Fruit fly (Drosophila melanogaster) whole organism, embryonic: ENCODE data around the gene CG42578.

Source experiments
- Abd-B ChIP-seq: fragments of 200-800 bp; sonication (Bioruptor generic); optimal IDR thresholded peaks from 2 replicates; lab custom pipeline; 2018; ENCODE audit warnings: missing biosample characterization, mild to moderate bottlenecking, missing genetic modification characterization, moderate library complexity
- Asciz ChIP-seq: fragments of 200-800 bp; sonication (Bioruptor generic); optimal IDR thresholded peaks from 2 replicates; lab custom pipeline; 2017; ENCODE audit warnings: missing biosample characterization, mild to moderate bottlenecking, missing genetic modification characterization, missing genetic modification reagents
- CG11398 ChIP-seq: fragments of 200-800 bp; sonication (Bioruptor generic); optimal IDR thresholded peaks from 2 replicates; lab custom pipeline; 2016; ENCODE audit warnings: missing biosample characterization, missing genetic modification characterization
- CG12659 ChIP-seq: fragments of 200-800 bp; sonication (Bioruptor generic); optimal IDR thresholded peaks from 3 replicates; lab custom pipeline; 2017; ENCODE audit warnings: mild to moderate bottlenecking, missing biosample characterization, missing genetic modification reagents, missing genetic modification characterization
- CG14710 ChIP-seq: fragments of 200-800 bp; sonication (Bioruptor generic); optimal IDR thresholded peaks from 3 replicates; lab custom pipeline; 2019; ENCODE audit warnings: missing biosample characterization, mild to moderate bottlenecking, missing genetic modification characterization, moderate library complexity
- CG14860 ChIP-seq: fragments of 200-800 bp; sonication (Bioruptor generic); IDR thresholded peaks from 3 replicates; pipeline ENCODE4 v1.3.6; 2022; ENCODE audit warnings: missing biosample characterization, missing genetic modification characterization; ENCODE audit not compliant: partially characterized antibody
- CG15269 ChIP-seq: fragments of 200-800 bp; sonication (Bioruptor generic); optimal IDR thresholded peaks from 2 replicates; lab custom pipeline; 2018; ENCODE audit warnings: missing biosample characterization, mild to moderate bottlenecking, missing genetic modification characterization, moderate library complexity
- CG15514 ChIP-seq: fragments of 200-800 bp; sonication (Bioruptor generic); optimal IDR thresholded peaks from 3 replicates; lab custom pipeline; 2017; ENCODE audit warnings: missing biosample characterization, missing genetic modification characterization, mild to moderate bottlenecking, moderate library complexity, missing genetic modification reagents
- CG16779 ChIP-seq: fragments of 200-800 bp; sonication (Bioruptor generic); IDR thresholded peaks from 2 replicates; pipeline ENCODE4 v1.3.6; 2022; ENCODE audit warnings: missing biosample characterization, missing genetic modification characterization
- CG17328 ChIP-seq: fragments of 200-800 bp; sonication (Bioruptor generic); IDR thresholded peaks from 2 replicates; pipeline ENCODE4 v1.3.6; 2022; ENCODE audit warnings: missing biosample characterization, missing genetic modification characterization
- CG2129 ChIP-seq: fragments of 200-800 bp; sonication (Bioruptor generic); IDR thresholded peaks from 2 replicates; pipeline ENCODE4 v1.3.6; 2022; ENCODE audit warnings: missing biosample characterization, missing genetic modification characterization; ENCODE audit not compliant: partially characterized antibody
- CG2199 ChIP-seq: fragments of 200-800 bp; sonication (Bioruptor generic); IDR thresholded peaks from 3 replicates; pipeline ENCODE4 v1.3.6; 2022; ENCODE audit warnings: missing biosample characterization, missing genetic modification characterization
- CG30431 ChIP-seq: fragments of 200-800 bp; sonication (Bioruptor generic); optimal IDR thresholded peaks from 2 replicates; lab custom pipeline; 2017; ENCODE audit warnings: missing biosample characterization, missing genetic modification characterization
- CG3163 ChIP-seq: fragments of 200-800 bp; sonication (Bioruptor generic); optimal IDR thresholded peaks from 3 replicates; lab custom pipeline; 2016; ENCODE audit warnings: missing biosample characterization, missing genetic modification characterization
- CG34376 ChIP-seq: fragments of 200-800 bp; sonication (Bioruptor generic); optimal IDR thresholded peaks from 2 replicates; lab custom pipeline; 2018; ENCODE audit warnings: missing biosample characterization, mild to moderate bottlenecking, missing genetic modification characterization
- CG4360 ChIP-seq: fragments of 200-800 bp; sonication (Bioruptor generic); IDR thresholded peaks from 2 replicates; pipeline ENCODE4 v1.3.6; 2022; ENCODE audit warnings: missing biosample characterization, missing genetic modification characterization
- CG7556 ChIP-seq: fragments of 200-800 bp; sonication (Bioruptor generic); optimal IDR thresholded peaks from 2 replicates; lab custom pipeline; 2017; ENCODE audit warnings: missing biosample characterization, mild to moderate bottlenecking, missing genetic modification characterization
- CG8089 ChIP-seq: fragments of 200-800 bp; sonication (Bioruptor generic); optimal IDR thresholded peaks from 3 replicates; lab custom pipeline; 2016; ENCODE audit warnings: missing biosample characterization, missing genetic modification characterization
- CG9215 ChIP-seq: fragments of 200-800 bp; sonication (Bioruptor generic); IDR thresholded peaks from 2 replicates; pipeline ENCODE4 v1.3.6; 2022; ENCODE audit warnings: missing biosample characterization, missing genetic modification characterization
- CHES-1-like ChIP-seq: fragments of 200-800 bp; sonication (Bioruptor generic); optimal IDR thresholded peaks from 2 replicates; lab custom pipeline; 2016; ENCODE audit warnings: missing biosample characterization, missing genetic modification characterization
- CrebB ChIP-seq: fragments of 200-800 bp; sonication (Bioruptor generic); optimal IDR thresholded peaks from 3 replicates; lab custom pipeline; 2018; ENCODE audit warnings: missing biosample characterization, mild to moderate bottlenecking, missing genetic modification characterization
- Fer3 ChIP-seq: fragments of 200-800 bp; sonication (Bioruptor generic); optimal IDR thresholded peaks from 2 replicates; lab custom pipeline; 2018; ENCODE audit warnings: missing biosample characterization, mild to moderate bottlenecking, missing genetic modification characterization, moderate library complexity
- Gug ChIP-seq: fragments of 200-800 bp; sonication (Bioruptor generic); IDR thresholded peaks from 4 replicates; pipeline ENCODE4 v1.3.6; 2022; ENCODE audit warnings: missing biosample characterization, missing genetic modification characterization
- HLHmδ ChIP-seq: fragments of 200-800 bp; sonication (Bioruptor generic); optimal IDR thresholded peaks from 2 replicates; lab custom pipeline; 2018; ENCODE audit warnings: missing biosample characterization, mild to moderate bottlenecking, missing genetic modification characterization, moderate library complexity
- Lim3 ChIP-seq: fragments of 200-800 bp; sonication (Bioruptor generic); IDR thresholded peaks from 2 replicates; pipeline ENCODE4 v1.3.6; 2022; ENCODE audit warnings: missing biosample characterization, missing genetic modification characterization
- MESR4 ChIP-seq: fragments of 200-800 bp; sonication (Bioruptor generic); optimal IDR thresholded peaks from 2 replicates; lab custom pipeline; 2018; ENCODE audit warnings: missing biosample characterization, mild to moderate bottlenecking, missing genetic modification characterization, moderate library complexity
- MTF-1 ChIP-seq: fragments of 200-800 bp; sonication (Bioruptor generic); optimal IDR thresholded peaks from 2 replicates; lab custom pipeline; 2018; ENCODE audit warnings: missing biosample characterization, mild to moderate bottlenecking, missing genetic modification characterization, borderline replicate concordance
- Meics ChIP-seq: fragments of 200-800 bp; sonication (Bioruptor generic); optimal IDR thresholded peaks from 2 replicates; lab custom pipeline; 2017; ENCODE audit warnings: missing biosample characterization, mild to moderate bottlenecking, missing genetic modification characterization
- Mes4 ChIP-seq: fragments of 200-800 bp; sonication (Bioruptor generic); optimal IDR thresholded peaks from 2 replicates; lab custom pipeline; 2016; ENCODE audit warnings: missing biosample characterization, missing genetic modification characterization
- NC2α ChIP-seq: fragments of 200-800 bp; sonication (Bioruptor generic); optimal IDR thresholded peaks from 2 replicates; lab custom pipeline; 2016; ENCODE audit warnings: missing biosample characterization, missing genetic modification characterization
- NFAT ChIP-seq: fragments of 200-800 bp; sonication (Bioruptor generic); IDR thresholded peaks from 2 replicates; pipeline ENCODE4 v1.3.6; 2022; ENCODE audit warnings: missing biosample characterization, missing genetic modification characterization
- Spps ChIP-seq: fragments of 200-800 bp; sonication (Bioruptor generic); optimal IDR thresholded peaks from 2 replicates; lab custom pipeline; 2018; ENCODE audit warnings: missing biosample characterization, mild to moderate bottlenecking, missing genetic modification characterization
- TFAM ChIP-seq: fragments of 200-800 bp; sonication (Bioruptor generic); optimal IDR thresholded peaks from 2 replicates; lab custom pipeline; 2017; ENCODE audit warnings: missing biosample characterization, missing genetic modification characterization, inconsistent platforms
- caup ChIP-seq: fragments of 200-800 bp; sonication (Bioruptor generic); optimal IDR thresholded peaks from 3 replicates; lab custom pipeline; 2017; ENCODE audit warnings: missing biosample characterization, mild to moderate bottlenecking, missing genetic modification characterization, moderate library complexity; ENCODE audit not compliant: severe bottlenecking
- danr ChIP-seq: fragments of 200-800 bp; sonication (Bioruptor generic); IDR thresholded peaks from 2 replicates; pipeline ENCODE4 v1.3.6; 2022; ENCODE audit warnings: missing biosample characterization, missing genetic modification characterization
- dati ChIP-seq: fragments of 200-800 bp; sonication (Bioruptor generic); IDR thresholded peaks from 2 replicates; pipeline ENCODE4 v1.3.6; 2022; ENCODE audit warnings: missing biosample characterization, missing genetic modification characterization
- dmrt99B ChIP-seq: fragments of 200-800 bp; sonication (Bioruptor generic); optimal IDR thresholded peaks from 2 replicates; lab custom pipeline; 2018; ENCODE audit warnings: missing biosample characterization, mild to moderate bottlenecking, missing genetic modification characterization, moderate library complexity
- dpn ChIP-seq, 2 experiments: fragments of 200-800 bp; sonication (Bioruptor generic); optimal IDR thresholded peaks; 3 replicates each; lab custom pipeline; 2016; ENCODE audit warnings: missing biosample characterization in 2 of 2, missing genetic modification characterization in 2 of 2
- dysf ChIP-seq: fragments of 200-800 bp; sonication (Bioruptor generic); IDR thresholded peaks from 3 replicates; pipeline ENCODE4 v1.3.6; 2022; ENCODE audit warnings: missing biosample characterization, missing genetic modification characterization
- fu2 ChIP-seq: fragments of 200-800 bp; sonication (Bioruptor generic); optimal IDR thresholded peaks from 2 replicates; lab custom pipeline; 2016; ENCODE audit warnings: missing biosample characterization, missing genetic modification characterization
- grau ChIP-seq: fragments of 200-800 bp; optimal IDR thresholded peaks from 3 replicates; lab custom pipeline; 2019; ENCODE audit warnings: missing biosample characterization, mild to moderate bottlenecking, missing genetic modification characterization, moderate library complexity
- kah ChIP-seq: fragments of 200-800 bp; sonication (Bioruptor generic); optimal IDR thresholded peaks from 2 replicates; lab custom pipeline; 2018; ENCODE audit warnings: missing biosample characterization, mild to moderate bottlenecking, missing genetic modification characterization
- ken ChIP-seq: fragments of 200-800 bp; sonication (Bioruptor generic); IDR thresholded peaks from 3 replicates; pipeline ENCODE4 v1.3.6; 2022; ENCODE audit warnings: missing biosample characterization, missing genetic modification characterization
- lmd ChIP-seq: fragments of 200-800 bp; sonication (Bioruptor generic); IDR thresholded peaks from 2 replicates; pipeline ENCODE4 v1.3.6; 2022; ENCODE audit warnings: missing biosample characterization, missing genetic modification characterization
- odd ChIP-seq: fragments of 200-800 bp; sonication (Bioruptor generic); optimal IDR thresholded peaks from 2 replicates; lab custom pipeline; 2017; ENCODE audit warnings: missing biosample characterization, mild to moderate bottlenecking, missing genetic modification characterization
- pnt ChIP-seq: fragments of 200-800 bp; sonication (Bioruptor generic); optimal IDR thresholded peaks from 3 replicates; lab custom pipeline; 2016; ENCODE audit warnings: missing biosample characterization, missing genetic modification characterization
- sisA ChIP-seq: fragments of 200-800 bp; sonication (Bioruptor generic); IDR thresholded peaks from 2 replicates; pipeline ENCODE4 v1.3.6; 2022; ENCODE audit warnings: missing biosample characterization, missing genetic modification characterization
- tna ChIP-seq: fragments of 200-800 bp; sonication (Bioruptor generic); IDR thresholded peaks from 2 replicates; pipeline ENCODE4 v1.3.6; 2022; ENCODE audit warnings: missing biosample characterization, missing genetic modification characterization; ENCODE audit not compliant: partially characterized antibody
- vvl ChIP-seq: fragments of 200-800 bp; sonication (Bioruptor generic); IDR thresholded peaks from 2 replicates; pipeline ENCODE4 v1.3.6; 2022; ENCODE audit warnings: missing biosample characterization, missing genetic modification characterization
- zfh1 ChIP-seq: fragments of 200-800 bp; sonication (Bioruptor generic); IDR thresholded peaks from 3 replicates; pipeline ENCODE4 v1.3.6; 2022; ENCODE audit warnings: missing biosample characterization, missing genetic modification characterization

CG42578 gene

DNA sequence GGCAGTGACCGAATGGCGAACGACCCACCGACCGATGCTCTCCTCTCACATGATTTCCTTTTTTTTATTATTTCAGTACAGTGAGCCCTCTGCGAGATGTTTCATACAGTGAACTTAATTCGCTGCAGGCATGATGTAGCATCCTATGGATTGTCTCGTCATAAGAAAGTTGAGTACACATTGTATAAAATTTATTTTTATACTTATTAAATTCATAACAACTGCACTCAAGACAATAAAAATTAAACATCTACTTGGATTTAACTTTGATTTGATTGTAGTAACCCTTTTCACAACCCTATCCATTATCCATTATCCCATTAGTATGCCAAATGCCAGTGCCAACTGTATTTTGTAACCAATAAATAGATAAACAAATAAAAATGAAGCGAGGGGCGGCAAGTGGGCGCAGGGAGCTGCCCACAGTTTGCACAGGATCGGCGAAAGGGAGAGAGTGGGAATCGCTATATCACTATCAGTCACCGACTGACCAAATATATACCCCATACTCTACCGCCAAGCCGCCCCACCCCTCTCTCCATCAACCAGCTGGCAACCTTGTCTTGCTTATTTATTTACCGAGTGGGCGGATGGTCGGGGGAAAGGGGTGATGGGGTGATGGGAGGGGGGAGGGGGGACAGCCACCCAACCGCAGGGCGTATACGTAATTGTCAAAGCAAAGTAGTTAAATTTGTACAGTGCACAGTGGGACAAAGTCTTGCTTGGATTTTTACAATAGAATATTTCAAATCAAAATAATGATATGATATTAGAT lies 36.8 kb downstream of the CG42578 start (continued):
- TF ChIP-seq Gug (GFP tag; lab: Robert Waterston, UW): 0 out of 4 replicates have a peak, but pooled peaks have one; percentile 15
- no peak for TF ChIP-seq CG2129 (GFP tag; lab: Robert Waterston, UW)
- TF ChIP-seq HLHmδ (GFP tag; lab: Kevin White, UChicago): no peak
- TF ChIP-seq vvl (GFP tag; lab: Robert Waterston, UW): no peak
- TF ChIP-seq CG14860 (GFP tag; lab: Robert Waterston, UW): no peak
- TF ChIP-seq CG11398 (GFP tag; lab: Kevin White, UChicago): no peak
- no peak for TF ChIP-seq MESR4 (GFP tag; lab: Kevin White, UChicago)
- no peak for TF ChIP-seq Lim3 (GFP tag; lab: Robert Waterston, UW)
- TF ChIP-seq CG8089 (GFP tag; lab: Kevin White, UChicago): no peak
- TF ChIP-seq Mes4 (GFP tag; lab: Kevin White, UChicago): no peak
- TF ChIP-seq Abd-B: peak; percentile 14
- TF ChIP-seq dysf (GFP tag; lab: Robert Waterston, UW): peak; percentile 52; the same call in 1 of the 3 replicates
- TF ChIP-seq pnt (GFP tag; lab: Kevin White, UChicago): no peak
- TF ChIP-seq MTF-1: no peak
- no peak for TF ChIP-seq Spps (tag; lab: Kevin White, UChicago)
- no peak for TF ChIP-seq CG15269 (tag; lab: Kevin White, UChicago)
- no peak for TF ChIP-seq ken (GFP tag; lab: Robert Waterston, UW)
- no peak for TF ChIP-seq zfh1 (GFP tag; lab: Robert Waterston, UW)
- TF ChIP-seq tna (GFP tag; lab: Robert Waterston, UW): no peak
- TF ChIP-seq CHES-1-like (GFP tag; lab: Kevin White, UChicago): no peak
- no peak for TF ChIP-seq CG34376 (GFP tag; lab: Kevin White, UChicago)
- no peak for TF ChIP-seq CrebB (tag; lab: Kevin White, UChicago)
- TF ChIP-seq fu2 (GFP tag; lab: Kevin White, UChicago): no peak
- TF ChIP-seq NC2α (GFP tag; lab: Kevin White, UChicago): no peak
- TF ChIP-seq dati (GFP tag; lab: Robert Waterston, UW): no peak
- peak; percentile 13 for TF ChIP-seq dmrt99B (tag; lab: Kevin White, UChicago)
- TF ChIP-seq CG15514 (GFP tag; lab: Kevin White, UChicago): no peak
- no peak for TF ChIP-seq Asciz (GFP tag; lab: Kevin White, UChicago)
- peak; percentile 3 for TF ChIP-seq Meics
- TF ChIP-seq CG9215 (GFP tag; lab: Robert Waterston, UW): no peak
- TF ChIP-seq sisA (GFP tag; lab: Robert Waterston, UW): 0 out of 2 replicates have a peak, but pooled peaks have one; percentile 17
- TF ChIP-seq CG17328: no peak
- TF ChIP-seq kah (GFP tag; lab: Kevin White, UChicago): no peak
- no peak for TF ChIP-seq CG3163 (GFP tag; lab: Kevin White, UChicago)
- TF ChIP-seq Fer3 (tag; lab: Kevin White, UChicago): no peak
- TF ChIP-seq CG2199: no peak
- TF ChIP-seq lmd (GFP tag; lab: Robert Waterston, UW): no peak
- TF ChIP-seq grau (tag; lab: Kevin White, UChicago): peak; percentile 47
- no peak for TF ChIP-seq CG30431 (GFP tag; lab: Kevin White, UChicago)
- peak; percentile 18 for TF ChIP-seq CG12659
- TF ChIP-seq NFAT (GFP tag; lab: Robert Waterston, UW): no peak
- no peak for TF ChIP-seq CG7556 (GFP tag; lab: Kevin White, UChicago)
- TF ChIP-seq danr (GFP tag; lab: Robert Waterston, UW): no peak
- TF ChIP-seq TFAM (GFP tag; lab: Kevin White, UChicago): no peak
- no peak for TF ChIP-seq CG16779 (GFP tag; lab: Robert Waterston, UW)
- no peak for TF ChIP-seq CG14710 (tag; lab: Kevin White, UChicago)
- TF ChIP-seq caup (GFP tag; lab: Kevin White, UChicago): no peak
- no peak for TF ChIP-seq CG4360
- TF ChIP-seq dpn (GFP tag; optimal IDR thresholded peaks at IDR 0.05; lab: Kevin White, UChicago): no peak
- TF ChIP-seq odd: no peak
